Worm (Caenorhabditis elegans) whole organism, late embryonic: Measurements from ENCODE around the gene H13N06.7.
A peak's percentile ranks its signal among the peaks of the same experiment; 100 is the strongest.

Experiments
- K09A11.1 ChIP-seq: sonication (generic microtip); optimal IDR thresholded peaks from 2 replicates; lab custom pipeline; 2017; ENCODE audit warnings: antibody characterized with exemption, mild to moderate bottlenecking, missing genetic modification characterization, missing compliant biosample characterization; ENCODE audit not compliant: insufficient read depth
- ceh-19 ChIP-seq: fragments of 200-800 bp; sonication (Bioruptor generic); optimal IDR thresholded peaks from 2 replicates; lab custom pipeline; 2018; ENCODE audit warnings: mild to moderate bottlenecking, missing genetic modification characterization, missing compliant biosample characterization
- ceh-24 ChIP-seq: sonication (generic microtip); optimal IDR thresholded peaks from 2 replicates; lab custom pipeline; 2016; ENCODE audit warnings: mild to moderate bottlenecking, missing genetic modification characterization, missing compliant biosample characterization
- ceh-31 ChIP-seq: sonication (generic microtip); optimal IDR thresholded peaks from 2 replicates; lab custom pipeline; 2016; ENCODE audit warnings: missing genetic modification characterization, missing compliant biosample characterization
- ceh-34 ChIP-seq: sonication (generic microtip); optimal IDR thresholded peaks from 2 replicates; lab custom pipeline; 2016; ENCODE audit warnings: mild to moderate bottlenecking, missing genetic modification characterization, missing compliant biosample characterization
- che-1 ChIP-seq: sonication (generic microtip); optimal IDR thresholded peaks from 2 replicates; lab custom pipeline; 2016; ENCODE audit warnings: mild to moderate bottlenecking, missing genetic modification characterization, missing compliant biosample characterization
- elt-2 ChIP-seq: sonication (generic microtip); optimal IDR thresholded peaks from 2 replicates; lab custom pipeline; 2016; ENCODE audit warnings: missing genetic modification reagents, missing genetic modification characterization, missing compliant biosample characterization
- elt-4 ChIP-seq: sonication (generic microtip); optimal IDR thresholded peaks from 2 replicates; lab custom pipeline; 2016; ENCODE audit warnings: missing genetic modification characterization, missing compliant biosample characterization
- fkh-10 ChIP-seq: fragments of 150-350 bp; optimal IDR thresholded peaks from 2 replicates; lab custom pipeline; 2014; ENCODE audit warnings: missing biosample characterization, missing genetic modification reagents, missing genetic modification characterization
- gmeb-2 ChIP-seq: sonication (generic microtip); optimal IDR thresholded peaks from 2 replicates; lab custom pipeline; 2016; ENCODE audit warnings: missing genetic modification characterization, inconsistent platforms, missing compliant biosample characterization
- hlh-13 ChIP-seq: fragments of 200-800 bp; sonication (Bioruptor generic); optimal IDR thresholded peaks from 2 replicates; lab custom pipeline; 2018; ENCODE audit warnings: mild to moderate bottlenecking, missing genetic modification characterization, missing compliant biosample characterization
- hlh-30 ChIP-seq: sonication (generic microtip); optimal IDR thresholded peaks from 2 replicates; lab custom pipeline; 2017; ENCODE audit warnings: antibody characterized with exemption, missing genetic modification characterization, missing compliant biosample characterization; ENCODE audit not compliant: insufficient read depth
- hlh-6 ChIP-seq: sonication (generic microtip); optimal IDR thresholded peaks from 2 replicates; lab custom pipeline; 2016; ENCODE audit warnings: missing genotype, missing genetic modification characterization, missing compliant biosample characterization
- lin-11 ChIP-seq: fragments of 200-800 bp; sonication (Bioruptor generic); optimal IDR thresholded peaks from 2 replicates; lab custom pipeline; 2018; ENCODE audit warnings: mild to moderate bottlenecking, missing genetic modification characterization, missing compliant biosample characterization
- mec-3 ChIP-seq: sonication (generic microtip); optimal IDR thresholded peaks from 2 replicates; lab custom pipeline; 2016; ENCODE audit warnings: borderline replicate concordance, missing genetic modification characterization, missing compliant biosample characterization
- odd-2 ChIP-seq: sonication (generic microtip); optimal IDR thresholded peaks from 2 replicates; lab custom pipeline; 2017; ENCODE audit warnings: antibody characterized with exemption, mild to moderate bottlenecking, missing genetic modification characterization, missing compliant biosample characterization
- pax-1 ChIP-seq: fragments of 150-350 bp; optimal IDR thresholded peaks from 2 replicates; lab custom pipeline; 2014; ENCODE audit warnings: missing biosample characterization, missing genetic modification characterization
- pha-2 ChIP-seq: sonication (generic microtip); optimal IDR thresholded peaks from 2 replicates; lab custom pipeline; 2017; ENCODE audit warnings: mild to moderate bottlenecking, missing genetic modification characterization, missing compliant biosample characterization
- pqm-1 ChIP-seq: sonication (generic microtip); optimal IDR thresholded peaks from 2 replicates; lab custom pipeline; 2016; ENCODE audit warnings: missing genetic modification characterization, missing compliant biosample characterization
- ref-2 ChIP-seq: sonication (generic microtip); optimal IDR thresholded peaks from 2 replicates; lab custom pipeline; 2016; ENCODE audit warnings: missing genetic modification characterization, missing compliant biosample characterization
- sdc-2 ChIP-seq: sonication (generic microtip); optimal IDR thresholded peaks from 2 replicates; lab custom pipeline; 2016; ENCODE audit warnings: missing genotype, missing genetic modification characterization, missing compliant biosample characterization
- tbx-2 ChIP-seq: sonication (generic microtip); optimal IDR thresholded peaks from 2 replicates; lab custom pipeline; 2016; ENCODE audit warnings: missing genetic modification characterization, missing compliant biosample characterization
- ttx-3 ChIP-seq: sonication (generic microtip); optimal IDR thresholded peaks from 2 replicates; lab custom pipeline; 2016; ENCODE audit warnings: missing genetic modification reagents, missing genetic modification characterization, missing compliant biosample characterization
- unc-42 ChIP-seq: sonication (generic microtip); optimal IDR thresholded peaks from 2 replicates; lab custom pipeline; 2016; ENCODE audit warnings: missing genotype, missing genetic modification characterization, missing compliant biosample characterization
- ztf-16 ChIP-seq: sonication (generic microtip); optimal IDR thresholded peaks from 2 replicates; lab custom pipeline; 2017; ENCODE audit warnings: missing genetic modification characterization, missing compliant biosample characterization

Gene H13N06.7

ce11 chrX:15545485-15545884 lies 42.6 kb downstream of the H13N06.7 start:
- peak; percentile 88 for TF ChIP-seq ceh-34 (tag; lab: Kevin White, UChicago)
- TF ChIP-seq hlh-30 (tag; lab: Kevin White, UChicago), result no peak
- peak; percentile 75 for TF ChIP-seq ceh-19 (GFP tag; lab: Kevin White, UChicago)
- TF ChIP-seq, all 69 proteins: peak for 2

ce11 chrX:15546943-15547342 lies 44.0 kb downstream of the H13N06.7 start:
- TF ChIP-seq ref-2 (tag; lab: Kevin White, UChicago) (no peak), ceh-24 (tag; lab: Kevin White, UChicago) (no peak), elt-2 (tag; lab: Kevin White, UChicago) (no peak), pha-2 (tag; lab: Kevin White, UChicago) (no peak), ttx-3 (tag; lab: Kevin White, UChicago) (no peak), lin-11 (tag; lab: Kevin White, UChicago) (no peak), ztf-16 (no peak), fkh-10 (GFP tag; lab: Kevin White, UChicago) (no peak)

- TF ChIP-seq unc-42 (tag; lab: Kevin White, UChicago) (peak; percentile 74), hlh-13 (GFP tag; lab: Kevin White, UChicago) (no peak)
These were observed 45.0 kb downstream of the H13N06.7 start for ce11 chrX:15547896-15548295.

ce11 chrX:15550769-15551168 lies 47.8 kb downstream of the H13N06.7 start:
- TF ChIP-seq pqm-1, result no peak
- peak; percentile 72 for TF ChIP-seq unc-42 (tag; lab: Kevin White, UChicago)

ce11 chrX:15552024-15552769 lies 49.3 kb downstream of the H13N06.7 start:
- TF ChIP-seq unc-42 (tag; lab: Kevin White, UChicago), result peak; percentile 83
- no peak for TF ChIP-seq che-1 (tag; lab: Kevin White, UChicago)

ce11 chrX:15554910-15555309 lies 52.0 kb downstream of the H13N06.7 start:
- TF ChIP-seq odd-2 (tag; lab: Kevin White, UChicago), result no peak
- no peak for TF ChIP-seq fkh-10 (GFP tag; lab: Kevin White, UChicago)
- no peak for TF ChIP-seq tbx-2
- TF ChIP-seq sdc-2, result no peak
- TF ChIP-seq hlh-30 (tag; lab: Kevin White, UChicago), result no peak
- no peak for TF ChIP-seq pax-1 (tag; lab: Kevin White, UChicago)
- TF ChIP-seq mec-3 (tag; lab: Kevin White, UChicago), result no peak
- TF ChIP-seq elt-4, result no peak
- no peak for TF ChIP-seq K09A11.1 (tag; lab: Kevin White, UChicago)
- no peak for TF ChIP-seq hlh-6 (tag; lab: Kevin White, UChicago)
- no peak for TF ChIP-seq ceh-31 (tag; lab: Kevin White, UChicago)
- TF ChIP-seq gmeb-2 (tag; lab: Kevin White, UChicago), result no peak
